Worm (Caenorhabditis elegans): ENCODE results near the gene M01B2.13.

Gene M01B2.13

DNA sequence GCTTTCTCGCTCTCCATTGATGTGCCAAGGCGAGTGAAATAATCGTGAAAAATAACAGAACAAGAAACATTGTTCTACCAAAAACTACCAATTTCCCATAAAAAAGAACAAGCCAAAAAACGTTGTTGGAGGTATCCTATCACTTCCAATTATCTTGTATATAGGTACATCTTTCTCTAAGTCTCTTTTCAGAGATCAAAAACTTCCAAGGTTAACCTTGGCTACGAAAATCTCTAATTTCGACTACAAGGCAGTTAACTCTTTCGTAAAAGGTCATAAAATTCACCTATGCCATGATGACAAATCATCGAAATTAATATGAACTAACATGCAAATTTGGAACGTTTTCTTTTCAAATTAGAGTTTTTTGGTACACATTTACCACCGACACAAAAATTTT is 22.1 kb upstream of the M01B2.13 start, which contains the start of gene cyp-34A1:
Gene cyp-34A1 (minus strand): TSS at position 101 of the 400 bp plus-strand sequence.
- no peak for TF ChIP-seq akir-1 (GFP tag; optimal IDR thresholded peaks at IDR 0.05)

DNA sequence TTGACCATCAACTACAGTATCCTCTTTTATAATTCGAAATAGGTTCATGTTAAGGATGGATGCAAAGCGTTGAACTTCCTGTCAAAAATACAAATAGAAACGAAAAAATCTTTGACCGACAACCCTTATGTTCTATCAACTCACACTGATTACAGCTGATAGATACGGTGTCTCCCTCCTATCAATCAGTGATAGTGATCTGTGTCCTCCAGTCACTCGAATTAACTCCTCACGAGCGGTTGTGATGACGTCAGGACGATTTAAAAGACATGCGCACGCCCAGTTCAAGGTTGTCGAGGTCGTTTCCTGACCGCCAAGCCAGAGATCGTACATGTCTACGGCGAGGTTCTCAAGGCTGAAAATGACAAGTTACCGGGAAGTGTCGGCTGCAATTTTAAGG is 20.3 kb upstream of the M01B2.13 start:
- TF ChIP-seq unc-62 (GFP tag; optimal IDR thresholded peaks at IDR 0.05) (no peak), madf-3 (GFP tag; IDR thresholded peaks at IDR 0.05) (0 out of 2 replicates have a peak, but pooled peaks have one; percentile 7), pbrm-1 (GFP tag; IDR thresholded peaks at IDR 0.05) (no peak), aptf-2 (GFP tag; conservative IDR thresholded peaks at IDR 0.05) (no peak), atf-7 (tag; optimal IDR thresholded peaks at IDR 0.05) (peak; percentile 89), nhr-80 (tag; optimal IDR thresholded peaks at IDR 0.05) (peak; percentile 59)

DNA sequence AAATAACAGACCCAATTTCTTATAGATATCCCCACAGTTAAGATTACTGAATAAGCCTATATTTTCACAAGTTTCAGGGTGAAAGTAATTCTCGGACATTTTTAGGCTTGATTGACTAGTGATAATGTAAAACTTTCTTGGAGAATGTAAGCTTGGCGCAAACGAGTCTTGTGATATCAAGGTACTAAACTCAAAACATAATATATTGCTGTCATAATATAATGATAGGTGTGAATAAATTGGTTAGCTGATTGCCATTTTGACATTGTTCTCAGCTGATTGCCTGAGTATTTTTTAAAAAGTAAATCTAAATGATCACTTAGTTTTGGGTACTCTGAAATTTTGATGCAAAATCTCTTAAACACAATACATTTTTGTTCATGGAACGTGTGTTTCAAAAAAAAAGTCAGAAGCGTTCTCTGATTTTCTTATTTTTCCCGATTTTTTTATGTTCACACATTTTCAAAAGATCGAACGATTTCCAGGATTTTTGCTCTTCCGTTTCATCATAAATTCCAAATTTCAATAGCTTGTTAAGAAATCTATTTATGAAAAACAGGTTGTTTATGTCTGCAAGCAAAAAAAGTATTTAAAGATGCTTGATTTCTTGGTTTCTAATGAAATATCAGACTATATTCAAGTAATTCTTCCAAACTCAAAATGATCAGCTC is 15.7 kb upstream of the M01B2.13 start, which contains the start of the genes srw-19 and srx-51:
Gene srw-19 (minus strand): TSS at position 101 of the 671 bp plus-strand sequence.
Gene srx-51 (plus strand): TSS at position 621 of the 671 bp plus-strand sequence.
- TF ChIP-seq nfya-1 (tag; optimal IDR thresholded peaks at IDR 0.05; ENCODE audit: borderline replicate concordance, insufficient read depth) (no peak), snpc-4 (GFP tag; optimal IDR thresholded peaks at IDR 0.05) (no peak), snpc-4 (tag; optimal IDR thresholded peaks at IDR 0.05) (no peak), T07F8.4 (tag; optimal IDR thresholded peaks at IDR 0.05) (no peak), tbx-9 (tag; optimal IDR thresholded peaks at IDR 0.05; ENCODE audit: borderline replicate concordance) (no peak), ets-4 (GFP tag; optimal IDR thresholded peaks at IDR 0.05) (no peak), cebp-1 (GFP tag; IDR thresholded peaks at IDR 0.05) (no peak), cebp-1 (tag; optimal IDR thresholded peaks at IDR 0.05) (no peak), Y53F4B.3 (GFP tag; IDR thresholded peaks at IDR 0.05) (no peak), mes-4 (tag; optimal IDR thresholded peaks at IDR 0.05) (no peak), mel-28 (tag; optimal IDR thresholded peaks at IDR 0.05; ENCODE audit: borderline replicate concordance) (no peak), B0336.3 (GFP tag; IDR thresholded peaks at IDR 0.05) (no peak), dpff-1 (tag; optimal IDR thresholded peaks at IDR 0.05) (no peak), F49E8.2 (tag; optimal IDR thresholded peaks at IDR 0.05; ENCODE audit: insufficient read depth) (no peak), lsy-27 (tag; optimal IDR thresholded peaks at IDR 0.05; ENCODE audit: borderline replicate concordance, insufficient read depth) (no peak)

DNA sequence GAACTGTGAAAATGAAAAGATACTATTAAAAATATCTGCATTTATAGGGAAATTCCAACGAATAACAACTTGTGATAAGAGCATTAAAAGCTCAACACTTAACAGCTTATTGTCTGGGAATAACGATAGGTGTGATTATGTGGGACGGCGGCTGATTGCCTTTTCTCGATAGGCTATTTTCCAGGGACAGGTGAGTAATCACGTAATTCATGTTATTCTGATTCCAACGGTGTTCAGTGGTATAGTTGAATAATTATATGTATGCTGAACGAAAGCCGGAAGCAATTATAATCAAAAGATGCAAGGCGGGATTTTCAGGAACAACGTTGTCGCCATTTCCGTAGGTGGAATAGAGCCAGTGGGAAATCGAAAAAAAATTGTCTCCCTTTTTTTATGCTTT is 11.2 kb upstream of the M01B2.13 start, which contains the start of gene srw-17:
Gene srw-17 (minus strand): TSS at position 101 of the 400 bp plus-strand sequence.
- TF ChIP-seq F49E8.2 (tag; optimal IDR thresholded peaks at IDR 0.05; ENCODE audit: insufficient read depth) = no peak
- no peak for TF ChIP-seq snpc-1.3 (tag; optimal IDR thresholded peaks at IDR 0.05; ENCODE audit: insufficient read depth)
- TF ChIP-seq Y95B8A.8 (GFP tag; IDR thresholded peaks at IDR 0.05) = no peak
- no peak for TF ChIP-seq somi-1 (GFP tag; optimal IDR thresholded peaks at IDR 0.05)
- TF ChIP-seq tbx-9 (tag; optimal IDR thresholded peaks at IDR 0.05; ENCODE audit: borderline replicate concordance) = no peak
- no peak for TF ChIP-seq ztf-6 (GFP tag; IDR thresholded peaks at IDR 0.05)
- TF ChIP-seq T07F8.4 (tag; optimal IDR thresholded peaks at IDR 0.05) = no peak
- no peak for TF ChIP-seq cebp-2 (GFP tag; IDR thresholded peaks at IDR 0.05)
- no peak for TF ChIP-seq Y53F4B.3 (GFP tag; IDR thresholded peaks at IDR 0.05)
- no peak for TF ChIP-seq hmg-20 (GFP tag; IDR thresholded peaks at IDR 0.05)

DNA sequence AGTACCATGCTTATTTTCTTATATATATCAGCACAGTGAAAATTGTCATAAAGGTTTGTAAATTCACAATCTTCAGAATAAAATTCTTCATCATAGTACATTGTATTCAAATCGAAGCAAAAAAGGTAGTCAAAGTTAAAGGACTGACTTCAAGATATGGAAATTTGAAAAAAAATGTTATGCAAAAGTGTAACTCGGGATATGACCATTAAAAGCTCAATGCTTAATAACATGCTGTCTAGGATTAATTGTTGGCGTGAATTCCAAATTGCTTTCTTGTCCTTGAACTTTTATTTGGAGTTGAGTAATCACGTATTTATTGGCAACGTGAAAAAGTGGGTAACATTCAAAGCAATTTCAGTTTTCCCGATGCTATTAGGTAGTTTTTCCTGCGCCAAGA is 9.0 kb upstream of the M01B2.13 start, which contains the start of gene srw-16:
Gene srw-16 (minus strand): TSS at position 101 of the 400 bp plus-strand sequence.
- TF ChIP-seq B0261.1 (tag; optimal IDR thresholded peaks at IDR 0.05) (no peak), attf-5 (GFP tag; optimal IDR thresholded peaks at IDR 0.05) (no peak), mxl-1 (tag; optimal IDR thresholded peaks at IDR 0.05) (no peak), lin-40 (tag; optimal IDR thresholded peaks at IDR 0.05) (no peak), nhr-80 (tag; optimal IDR thresholded peaks at IDR 0.05) (no peak), B0035.1 (tag; optimal IDR thresholded peaks at IDR 0.05) (no peak), madf-8 (GFP tag; conservative IDR thresholded peaks at IDR 0.05) (no peak), ztf-26 (tag; optimal IDR thresholded peaks at IDR 0.05) (no peak), unc-62 (GFP tag; optimal IDR thresholded peaks at IDR 0.05) (no peak), Y53F4B.3 (GFP tag; IDR thresholded peaks at IDR 0.05) (no peak)
